Fruit fly (Drosophila melanogaster): ENCODE measurements around the gene Ten-a.

- no peak for TF ChIP-seq CTCF (optimal IDR thresholded peaks at IDR 0.05)
- TF ChIP-seq CG8478 (optimal IDR thresholded peaks at IDR 0.05), result no peak
Measured at dm6 chrX:12248836-12249235, 205.3 kb downstream of the Ten-a start.
